Worm (Caenorhabditis elegans) whole organism, mixed stage, embryonic: Measurements from ENCODE around the gene nspc-14.

Experiments used
- M03D4.4 ChIP-seq: sonication (generic microtip); optimal IDR thresholded peaks from 2 replicates; lab custom pipeline; 2017; ENCODE audit warnings: mild to moderate bottlenecking, missing genetic modification characterization, missing compliant biosample characterization
- bed-3 ChIP-seq: fragments of 200-800 bp; sonication (Bioruptor generic); optimal IDR thresholded peaks from 3 replicates; lab custom pipeline; 2018; ENCODE audit warnings: mild to moderate bottlenecking, missing genetic modification characterization, moderate library complexity, missing compliant biosample characterization
- blmp-1 ChIP-seq: fragments of 150-350 bp; optimal IDR thresholded peaks from 2 replicates; lab custom pipeline; 2014; ENCODE audit warnings: missing biosample characterization, missing genetic modification characterization
- ceh-39 ChIP-seq: fragments of 150-350 bp; optimal IDR thresholded peaks from 2 replicates; lab custom pipeline; 2014; ENCODE audit warnings: missing biosample characterization, missing genetic modification characterization
- ceh-43 ChIP-seq: fragments of 200-800 bp; sonication (Bioruptor generic); optimal IDR thresholded peaks from 2 replicates; lab custom pipeline; 2018; ENCODE audit warnings: mild to moderate bottlenecking, missing genetic modification characterization, moderate library complexity, missing compliant biosample characterization
- ceh-83 ChIP-seq: fragments of 200-800 bp; sonication (Bioruptor generic); optimal IDR thresholded peaks from 2 replicates; lab custom pipeline; 2018; ENCODE audit warnings: mild to moderate bottlenecking, missing genetic modification characterization, missing compliant biosample characterization
- ces-1 ChIP-seq: fragments of 150-350 bp; optimal IDR thresholded peaks from 2 replicates; lab custom pipeline; 2014; ENCODE audit warnings: missing biosample characterization, missing genetic modification reagents, missing genetic modification characterization
- cnd-1 ChIP-seq: fragments of 200-800 bp; sonication (Bioruptor generic); optimal IDR thresholded peaks from 2 replicates; lab custom pipeline; 2018; ENCODE audit warnings: mild to moderate bottlenecking, missing genetic modification characterization, missing compliant biosample characterization
- drap-1 ChIP-seq: fragments of 200-800 bp; sonication (Bioruptor generic); optimal IDR thresholded peaks from 3 replicates; lab custom pipeline; 2018; ENCODE audit warnings: mild to moderate bottlenecking, missing genetic modification characterization, missing compliant biosample characterization
- elt-1 ChIP-seq: sonication (generic microtip); optimal IDR thresholded peaks from 2 replicates; lab custom pipeline; 2017; ENCODE audit warnings: missing genetic modification characterization, mild to moderate bottlenecking, missing compliant biosample characterization, antibody characterized with exemption, moderate library complexity, borderline replicate concordance; ENCODE audit not compliant: insufficient read depth
- flh-1 ChIP-seq: fragments of 200-800 bp; sonication (Bioruptor generic); optimal IDR thresholded peaks from 2 replicates; lab custom pipeline; 2018; ENCODE audit warnings: mild to moderate bottlenecking, missing genetic modification characterization, moderate library complexity, missing compliant biosample characterization
- ham-2 ChIP-seq: fragments of 200-800 bp; sonication (Bioruptor generic); optimal IDR thresholded peaks from 2 replicates; lab custom pipeline; 2018; ENCODE audit warnings: mild to moderate bottlenecking, missing genetic modification characterization, missing compliant biosample characterization
- hlh-1 ChIP-seq: fragments of 150-350 bp; optimal IDR thresholded peaks from 2 replicates; lab custom pipeline; 2014; ENCODE audit warnings: missing biosample characterization, missing genetic modification reagents, missing genetic modification characterization
- lin-13 ChIP-seq: fragments of 150-350 bp; optimal IDR thresholded peaks from 2 replicates; lab custom pipeline; 2014; ENCODE audit warnings: missing biosample characterization, missing genetic modification characterization
- lin-32 ChIP-seq: fragments of 200-800 bp; sonication (Bioruptor generic); optimal IDR thresholded peaks from 2 replicates; lab custom pipeline; 2018; ENCODE audit warnings: mild to moderate bottlenecking, missing genetic modification characterization, missing compliant biosample characterization
- lsy-2 ChIP-seq: fragments of 150-350 bp; optimal IDR thresholded peaks from 2 replicates; lab custom pipeline; 2014; ENCODE audit warnings: missing biosample characterization, missing genetic modification characterization
- mep-1 ChIP-seq: fragments of 150-350 bp; optimal IDR thresholded peaks from 2 replicates; lab custom pipeline; 2017; ENCODE audit warnings: missing biosample characterization, missing genetic modification reagents, missing genetic modification characterization, inconsistent platforms
- mls-2 ChIP-seq: sonication (generic microtip); optimal IDR thresholded peaks from 2 replicates; lab custom pipeline; 2016; ENCODE audit warnings: mild to moderate bottlenecking, missing genetic modification characterization, moderate library complexity, missing compliant biosample characterization
- nhr-12 ChIP-seq: fragments of 150-350 bp; optimal IDR thresholded peaks from 2 replicates; lab custom pipeline; 2014; ENCODE audit warnings: missing biosample characterization, missing genetic modification characterization
- nhr-2 ChIP-seq: fragments of 150-350 bp; optimal IDR thresholded peaks from 2 replicates; lab custom pipeline; 2014; ENCODE audit warnings: missing biosample characterization, missing genetic modification characterization
- nhr-237 ChIP-seq: fragments of 150-350 bp; optimal IDR thresholded peaks from 2 replicates; lab custom pipeline; 2014; ENCODE audit warnings: missing biosample characterization, missing genetic modification characterization
- nhr-28 ChIP-seq: fragments of 150-350 bp; optimal IDR thresholded peaks from 2 replicates; lab custom pipeline; 2014; ENCODE audit warnings: missing biosample characterization, missing genetic modification characterization
- sem-2 ChIP-seq: fragments of 200-800 bp; sonication (Bioruptor generic); optimal IDR thresholded peaks from 2 replicates; lab custom pipeline; 2018; ENCODE audit warnings: mild to moderate bottlenecking, missing genetic modification characterization, missing compliant biosample characterization
- snpc-4 ChIP-seq: fragments of 150-350 bp; optimal IDR thresholded peaks from 2 replicates; lab custom pipeline; 2014; ENCODE audit warnings: missing biosample characterization, missing genetic modification characterization
- sptf-1 ChIP-seq: sonication (generic microtip); optimal IDR thresholded peaks from 2 replicates; lab custom pipeline; 2017; ENCODE audit warnings: mild to moderate bottlenecking, missing genetic modification characterization, moderate library complexity, missing compliant biosample characterization
- tbx-8 ChIP-seq: fragments of 200-800 bp; sonication (Bioruptor generic); optimal IDR thresholded peaks from 2 replicates; lab custom pipeline; 2018; ENCODE audit warnings: mild to moderate bottlenecking, missing genetic modification characterization, moderate library complexity, missing compliant biosample characterization
- unc-120 ChIP-seq: sonication (generic microtip); optimal IDR thresholded peaks from 2 replicates; lab custom pipeline; 2017; ENCODE audit warnings: missing genetic modification characterization, missing compliant biosample characterization; ENCODE audit not compliant: poor library complexity, severe bottlenecking
- unc-39 ChIP-seq: fragments of 150-350 bp; optimal IDR thresholded peaks from 2 replicates; lab custom pipeline; 2014; ENCODE audit warnings: missing biosample characterization, missing genetic modification characterization
- unc-62 ChIP-seq: fragments of 150-350 bp; optimal IDR thresholded peaks from 2 replicates; lab custom pipeline; 2014; ENCODE audit warnings: missing biosample characterization, missing genetic modification reagents, missing genetic modification characterization
- zip-8 ChIP-seq: fragments of 150-350 bp; optimal IDR thresholded peaks from 2 replicates; lab custom pipeline; 2014; ENCODE audit warnings: missing biosample characterization, missing genetic modification characterization
- ztf-11 ChIP-seq: fragments of 150-350 bp; optimal IDR thresholded peaks from 2 replicates; lab custom pipeline; 2014; ENCODE audit warnings: missing biosample characterization, missing genetic modification characterization

nspc-14 gene

DNA sequence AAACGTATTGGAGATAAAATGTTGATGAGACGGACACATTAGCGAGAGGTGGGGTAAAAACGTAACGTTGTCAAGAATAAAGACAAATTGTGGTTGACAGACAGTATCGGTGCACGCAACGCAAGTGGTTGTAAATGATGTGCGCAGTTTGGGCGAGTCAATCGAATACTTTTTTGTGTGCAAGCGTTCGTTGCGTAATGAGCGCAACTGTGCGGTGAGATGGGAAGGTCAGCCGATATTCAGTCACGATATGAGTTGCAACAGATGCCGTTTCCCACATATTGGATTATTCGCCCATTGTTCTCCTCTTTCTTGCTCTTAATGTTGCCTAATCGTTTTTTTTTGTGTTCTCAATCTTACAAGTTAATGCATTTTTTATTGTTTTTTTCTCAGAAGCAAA is 38.1 kb downstream of the nspc-14 start, which contains the start of gene ceh-40:
TSS of gene ceh-40 (minus strand) at position 41 of the 400 bp plus-strand sequence.
- TF ChIP-seq sem-2 (GFP tag; lab: Kevin White, UChicago) (no peak), flh-1 (no peak), bed-3 (no peak), unc-120 (tag; lab: Kevin White, UChicago) (no peak), nhr-237 (tag; lab: Kevin White, UChicago) (no peak), lsy-2 (tag; lab: Kevin White, UChicago) (no peak), nhr-2 (tag; lab: Kevin White, UChicago) (peak; percentile 74), ceh-39 (tag; lab: Kevin White, UChicago) (peak; percentile 63), drap-1 (no peak), ceh-43 (GFP tag; lab: Kevin White, UChicago) (no peak), mep-1 (tag; lab: Kevin White, UChicago) (no peak), nhr-12 (tag; lab: Kevin White, UChicago) (no peak), ces-1 (no peak), lin-32 (GFP tag; lab: Kevin White, UChicago) (no peak), unc-39 (tag; lab: Kevin White, UChicago) (no peak), unc-62 (GFP tag; lab: Kevin White, UChicago) (peak; percentile 51), sptf-1 (no peak), elt-1 (tag; lab: Kevin White, UChicago) (no peak), mls-2 (tag; lab: Kevin White, UChicago) (no peak), lin-13 (tag; lab: Kevin White, UChicago) (no peak), blmp-1 (tag; lab: Kevin White, UChicago) (no peak), nhr-28 (no peak), ceh-83 (GFP tag; lab: Kevin White, UChicago) (no peak), cnd-1 (tag; lab: Kevin White, UChicago) (peak; percentile 36), tbx-8 (GFP tag; lab: Kevin White, UChicago) (no peak), zip-8 (tag; lab: Kevin White, UChicago) (peak; percentile 50)

DNA sequence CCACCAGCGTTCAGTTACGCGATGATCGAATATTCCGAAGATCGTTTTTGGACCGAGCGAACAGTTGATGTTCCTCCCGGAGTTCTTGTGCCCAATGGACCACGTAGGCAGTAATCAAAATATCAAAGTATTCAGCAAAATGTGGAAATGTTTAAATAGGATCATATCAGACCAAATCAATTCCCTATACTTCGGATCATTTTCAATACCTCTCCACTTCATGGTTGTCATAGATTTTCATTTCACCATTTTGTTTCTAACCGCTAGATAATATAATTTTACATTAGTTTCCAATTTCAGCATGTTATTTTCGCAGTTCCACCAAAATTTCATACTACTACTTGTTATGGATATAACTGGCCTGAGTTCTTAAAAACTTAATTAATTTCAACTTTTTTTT is 41.3 kb downstream of the nspc-14 start:
- TF ChIP-seq ham-2 (no peak), drap-1 (no peak), sptf-1 (no peak), nhr-12 (tag; lab: Kevin White, UChicago) (no peak), bed-3 (no peak), snpc-4 (no peak), mls-2 (tag; lab: Kevin White, UChicago) (no peak), ceh-83 (GFP tag; lab: Kevin White, UChicago) (no peak)

DNA sequence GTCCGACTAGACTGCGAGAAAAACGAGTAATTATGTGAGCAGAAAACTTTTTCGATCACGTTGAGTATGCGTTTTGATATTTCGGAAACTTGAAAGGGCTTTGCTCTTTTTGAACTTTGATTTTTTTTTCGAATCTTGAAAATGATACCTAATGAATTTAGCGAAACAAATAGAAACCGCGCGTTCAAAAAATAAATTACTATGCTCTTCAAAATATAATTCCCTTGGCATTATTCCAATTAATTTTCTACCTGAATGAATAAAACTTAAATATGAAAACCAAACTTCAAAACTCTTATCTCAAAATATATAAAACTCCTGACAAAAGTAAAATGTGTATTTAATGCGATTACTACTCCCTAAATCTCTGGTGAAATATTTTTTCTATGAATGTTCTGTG is 43.6 kb downstream of the nspc-14 start, which contains the start of gene xtr-2:
TSS of gene xtr-2 (plus strand) at position 301 of the 400 bp plus-strand sequence.
- TF ChIP-seq ceh-43 (GFP tag; lab: Kevin White, UChicago) (no peak), nhr-237 (tag; lab: Kevin White, UChicago) (no peak), sem-2 (GFP tag; lab: Kevin White, UChicago) (no peak), hlh-1 (no peak), ztf-11 (tag; lab: Kevin White, UChicago) (no peak), M03D4.4 (tag; lab: Kevin White, UChicago) (no peak)

DNA sequence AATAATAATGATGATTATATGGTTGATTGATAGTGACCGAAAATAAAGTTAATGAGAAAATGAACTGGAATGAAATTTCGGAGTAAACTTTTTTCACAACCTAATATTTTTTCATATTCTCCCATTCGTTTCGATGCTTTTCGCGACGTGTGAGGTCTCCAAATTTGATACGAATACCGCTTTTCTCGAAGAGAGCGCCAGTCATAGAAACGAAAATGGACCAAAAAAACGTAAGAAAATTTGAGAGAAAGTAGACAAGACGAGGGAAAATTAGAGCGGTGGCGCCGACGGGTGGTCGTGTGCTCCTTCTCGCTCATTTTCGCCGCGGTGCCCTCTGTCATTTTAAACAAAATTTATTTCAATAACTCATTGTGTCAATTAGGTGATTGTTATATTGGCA is 44.5 kb downstream of the nspc-14 start:
- no peak for TF ChIP-seq unc-120 (tag; lab: Kevin White, UChicago)
- no peak for TF ChIP-seq nhr-28
- TF ChIP-seq nhr-2 (tag; lab: Kevin White, UChicago), result no peak
- no peak for TF ChIP-seq ham-2
- no peak for TF ChIP-seq lin-32 (GFP tag; lab: Kevin White, UChicago)
- TF ChIP-seq mep-1 (tag; lab: Kevin White, UChicago), result no peak
- no peak for TF ChIP-seq nhr-12 (tag; lab: Kevin White, UChicago)
- no peak for TF ChIP-seq sem-2 (GFP tag; lab: Kevin White, UChicago)
- TF ChIP-seq mls-2 (tag; lab: Kevin White, UChicago), result no peak
- no peak for TF ChIP-seq snpc-4
- no peak for TF ChIP-seq flh-1
- TF ChIP-seq nhr-237 (tag; lab: Kevin White, UChicago), result no peak
- TF ChIP-seq ceh-39 (tag; lab: Kevin White, UChicago), result no peak
- TF ChIP-seq ceh-83 (GFP tag; lab: Kevin White, UChicago), result no peak
- no peak for TF ChIP-seq cnd-1 (tag; lab: Kevin White, UChicago)
- TF ChIP-seq elt-1 (tag; lab: Kevin White, UChicago), result no peak
- TF ChIP-seq ces-1, result no peak
- TF ChIP-seq bed-3, result no peak
- no peak for TF ChIP-seq lin-13 (tag; lab: Kevin White, UChicago)
- no peak for TF ChIP-seq sptf-1
